Worm (Caenorhabditis elegans) whole organism, late embryonic: ENCODE data around the gene str-103.

Source experiments
- T23F11.4 ChIP-seq: fragments of 200-800 bp; sonication (Bioruptor generic); optimal IDR thresholded peaks from 2 replicates; lab custom pipeline; 2018; ENCODE audit warnings: mild to moderate bottlenecking, missing genetic modification characterization, missing compliant biosample characterization
- ceh-14 ChIP-seq: sonication (generic microtip); optimal IDR thresholded peaks from 2 replicates; lab custom pipeline; 2016; ENCODE audit warnings: missing genotype, missing genetic modification characterization, missing compliant biosample characterization
- ceh-9 ChIP-seq: sonication (generic microtip); optimal IDR thresholded peaks from 2 replicates; lab custom pipeline; 2016; ENCODE audit warnings: mild to moderate bottlenecking, missing genetic modification characterization, inconsistent platforms, missing compliant biosample characterization
- che-1 ChIP-seq: sonication (generic microtip); optimal IDR thresholded peaks from 2 replicates; lab custom pipeline; 2016; ENCODE audit warnings: mild to moderate bottlenecking, missing genetic modification characterization, missing compliant biosample characterization
- fkh-10 ChIP-seq: fragments of 150-350 bp; optimal IDR thresholded peaks from 2 replicates; lab custom pipeline; 2014; ENCODE audit warnings: missing biosample characterization, missing genetic modification reagents, missing genetic modification characterization
- hlh-30 ChIP-seq: sonication (generic microtip); optimal IDR thresholded peaks from 2 replicates; lab custom pipeline; 2017; ENCODE audit warnings: antibody characterized with exemption, missing genetic modification characterization, missing compliant biosample characterization; ENCODE audit not compliant: insufficient read depth
- madf-2 ChIP-seq: sonication (generic microtip); optimal IDR thresholded peaks from 2 replicates; lab custom pipeline; 2017; ENCODE audit warnings: missing genetic modification characterization, missing compliant biosample characterization
- nfya-1 ChIP-seq: sonication (generic microtip); optimal IDR thresholded peaks from 2 replicates; lab custom pipeline; 2017; ENCODE audit warnings: missing genetic modification characterization, mild to moderate bottlenecking, missing compliant biosample characterization, antibody characterized with exemption, moderate library complexity
- pat-9 ChIP-seq: fragments of 200-800 bp; sonication (Bioruptor generic); optimal IDR thresholded peaks from 2 replicates; lab custom pipeline; 2018; ENCODE audit warnings: mild to moderate bottlenecking, missing genetic modification characterization, moderate library complexity, missing compliant biosample characterization
- pqm-1 ChIP-seq: sonication (generic microtip); optimal IDR thresholded peaks from 2 replicates; lab custom pipeline; 2016; ENCODE audit warnings: missing genetic modification characterization, missing compliant biosample characterization
- rnt-1 ChIP-seq: sonication (generic microtip); optimal IDR thresholded peaks from 2 replicates; lab custom pipeline; 2016; ENCODE audit warnings: missing genetic modification characterization, missing compliant biosample characterization
- syd-9 ChIP-seq: sonication (generic microtip); optimal IDR thresholded peaks from 2 replicates; lab custom pipeline; 2016; ENCODE audit warnings: mild to moderate bottlenecking, missing genetic modification characterization, moderate library complexity, missing compliant biosample characterization

DNA sequence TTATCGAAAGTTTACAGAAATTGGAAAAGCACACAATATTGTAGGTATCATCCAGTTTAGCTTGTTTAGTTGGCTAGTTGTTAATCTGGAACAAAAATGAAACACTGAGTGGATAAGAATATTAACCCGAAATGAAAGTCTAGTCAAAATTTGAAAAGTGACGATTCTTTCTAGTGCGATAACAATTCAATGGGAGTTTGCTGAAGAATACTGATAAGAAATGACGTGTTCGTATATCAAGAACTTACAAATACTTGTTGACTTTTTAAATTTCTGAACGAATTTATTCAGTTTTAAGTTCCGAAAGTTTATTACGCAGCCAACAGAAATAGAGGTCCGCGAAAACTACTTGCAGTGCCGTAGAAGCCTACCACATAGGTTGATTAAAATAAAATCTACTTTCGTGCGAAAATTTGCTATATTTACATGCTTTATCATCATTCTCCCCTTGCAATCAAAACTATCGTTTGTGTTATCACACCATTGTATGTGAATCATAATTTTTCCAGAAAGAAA, 24.6 kb upstream of the str-103 start, which contains the start of gene fbxa-88:
- no peak for TF ChIP-seq T23F11.4 (GFP tag; lab: Kevin White, UChicago)
- no peak for TF ChIP-seq nfya-1 (tag; lab: Kevin White, UChicago)
- TF ChIP-seq ceh-9 (tag; lab: Kevin White, UChicago), result no peak
- no peak for TF ChIP-seq madf-2 (tag; lab: Kevin White, UChicago)
- TF ChIP-seq ceh-14 (tag; lab: Kevin White, UChicago), result no peak
- TF ChIP-seq syd-9 (tag; lab: Kevin White, UChicago), result no peak
- TF ChIP-seq hlh-30, result no peak
- no peak for TF ChIP-seq che-1 (tag; lab: Kevin White, UChicago)
- TF ChIP-seq rnt-1 (tag; lab: Kevin White, UChicago), result no peak
- TF ChIP-seq fkh-10 (GFP tag; lab: Kevin White, UChicago), result no peak
- TF ChIP-seq pqm-1, result no peak
- no peak for TF ChIP-seq pat-9 (tag; lab: Kevin White, UChicago)
